Worm (Caenorhabditis elegans) whole organism, L4 larva: Measurements from ENCODE around the gene unc-39.

Experiments used
- F26F4.8 ChIP-seq: fragments of 200-800 bp; sonication (Bioruptor generic); conservative IDR thresholded peaks from 2 replicates; pipeline ENCODE4 v1.3.6; 2022; ENCODE audit warnings: missing genetic modification characterization, missing compliant biosample characterization
- ZK337.2 ChIP-seq: fragments of 200-800 bp; sonication (Bioruptor generic); IDR thresholded peaks from 2 replicates; pipeline ENCODE4 v1.3.6; 2022; ENCODE audit warnings: missing genetic modification reagents, missing genetic modification characterization, missing compliant biosample characterization
- aha-1 ChIP-seq: fragments of 150-350 bp; peaks from one replicate; lab custom pipeline; 2014; ENCODE audit warnings: missing biosample characterization, missing genetic modification characterization
- aly-2 ChIP-seq: sonication (generic microtip); optimal IDR thresholded peaks from 2 replicates; lab custom pipeline; 2018; ENCODE audit warnings: missing biosample characterization, missing genetic modification characterization
- ceh-20 ChIP-seq: fragments of 200-800 bp; sonication (Bioruptor generic); IDR thresholded peaks from 2 replicates; pipeline ENCODE4 v1.3.6; 2022; ENCODE audit warnings: missing genetic modification reagents, missing genetic modification characterization, missing compliant biosample characterization
- ceh-32 ChIP-seq: sonication (generic microtip); optimal IDR thresholded peaks from 2 replicates; lab custom pipeline; 2016; ENCODE audit warnings: mild to moderate bottlenecking, missing genetic modification characterization, missing compliant biosample characterization; ENCODE audit not compliant: poor library complexity
- cey-2 ChIP-seq: sonication (generic microtip); optimal IDR thresholded peaks from 3 replicates; lab custom pipeline; 2017; ENCODE audit warnings: missing genetic modification characterization, mild to moderate bottlenecking, missing compliant biosample characterization, antibody characterized with exemption, borderline replicate concordance; ENCODE audit not compliant: insufficient read depth
- daf-16 ChIP-seq, 3 experiments: sonication (generic microtip); optimal IDR thresholded peaks; 2 replicates each; lab custom pipeline; 2016 to 2017; ENCODE audit warnings: missing genetic modification characterization in 3 of 3, missing genetic modification reagents in 3 of 3, mild to moderate bottlenecking in 2 of 3, missing compliant biosample characterization in 2 of 3, missing biosample characterization in 1 of 3, moderate library complexity in 1 of 3
- daf-19 ChIP-seq: fragments of 200-800 bp; sonication (Bioruptor generic); conservative IDR thresholded peaks from 2 replicates; pipeline ENCODE4 v1.3.6; 2022; ENCODE audit warnings: missing genetic modification characterization, missing compliant biosample characterization
- dmd-6 ChIP-seq: fragments of 200-800 bp; sonication (Bioruptor generic); IDR thresholded peaks from 2 replicates; pipeline ENCODE4 v1.3.6; 2022; ENCODE audit warnings: missing genetic modification reagents, missing genetic modification characterization, missing compliant biosample characterization
- dmd-8 ChIP-seq: fragments of 200-800 bp; sonication (Bioruptor generic); IDR thresholded peaks from 2 replicates; pipeline ENCODE4 v1.3.6; 2022; ENCODE audit warnings: missing genetic modification characterization, missing compliant biosample characterization
- dmd-9 ChIP-seq: fragments of 200-800 bp; sonication (Bioruptor generic); IDR thresholded peaks from 2 replicates; pipeline ENCODE4 v1.3.6; 2022; ENCODE audit warnings: missing genetic modification reagents, missing genetic modification characterization, missing compliant biosample characterization
- fos-1 ChIP-seq: fragments of 150-350 bp; optimal IDR thresholded peaks from 2 replicates; lab custom pipeline; 2014; ENCODE audit warnings: missing biosample characterization, missing genetic modification characterization
- hlh-11 ChIP-seq: fragments of 200-800 bp; sonication (Bioruptor generic); optimal IDR thresholded peaks from 2 replicates; lab custom pipeline; 2018; ENCODE audit warnings: mild to moderate bottlenecking, missing genetic modification characterization, missing compliant biosample characterization
- hlh-30 ChIP-seq: sonication (generic microtip); optimal IDR thresholded peaks from 2 replicates; lab custom pipeline; 2017; ENCODE audit warnings: antibody characterized with exemption, mild to moderate bottlenecking, missing genetic modification characterization, missing compliant biosample characterization; ENCODE audit not compliant: insufficient read depth
- lim-7 ChIP-seq: fragments of 200-800 bp; sonication (Bioruptor generic); IDR thresholded peaks from 2 replicates; pipeline ENCODE4 v1.3.6; 2022; ENCODE audit warnings: missing genetic modification characterization, missing compliant biosample characterization
- lin-39 ChIP-seq: fragments of 150-350 bp; optimal IDR thresholded peaks from 2 replicates; lab custom pipeline; 2014; ENCODE audit warnings: missing biosample characterization, missing genetic modification reagents, missing genetic modification characterization
- mdl-1 ChIP-seq, 2 experiments: fragments of 150-350 bp in 1 of 2; sonication (generic microtip) in 1 of 2; optimal IDR thresholded peaks; 2 replicates each; lab custom pipeline; 2014 to 2017; ENCODE audit warnings: missing biosample characterization in 2 of 2, missing genetic modification characterization in 2 of 2
- mxl-2 ChIP-seq: fragments of 200-800 bp; sonication (Bioruptor generic); conservative IDR thresholded peaks from 2 replicates; pipeline ENCODE4 v1.3.6; 2022; ENCODE audit warnings: missing genetic modification reagents, missing genetic modification characterization, missing compliant biosample characterization
- mxl-3 ChIP-seq: fragments of 200-800 bp; sonication (Bioruptor generic); optimal IDR thresholded peaks from 2 replicates; lab custom pipeline; 2018; ENCODE audit warnings: mild to moderate bottlenecking, missing genetic modification characterization, missing compliant biosample characterization
- nhr-10 ChIP-seq: fragments of 150-350 bp; optimal IDR thresholded peaks from 2 replicates; lab custom pipeline; 2014; ENCODE audit warnings: missing biosample characterization, missing genetic modification characterization
- nhr-102 ChIP-seq: sonication (generic microtip); optimal IDR thresholded peaks from 2 replicates; lab custom pipeline; 2016; ENCODE audit warnings: mild to moderate bottlenecking, missing genetic modification characterization, moderate library complexity, missing compliant biosample characterization
- nhr-11 ChIP-seq: fragments of 150-350 bp; optimal IDR thresholded peaks from 2 replicates; lab custom pipeline; 2014; ENCODE audit warnings: missing biosample characterization, missing genetic modification characterization
- nhr-28 ChIP-seq: fragments of 150-350 bp; optimal IDR thresholded peaks from 2 replicates; lab custom pipeline; 2014; ENCODE audit warnings: missing biosample characterization, missing genetic modification characterization
- nhr-41 ChIP-seq: fragments of 200-800 bp; sonication (Bioruptor generic); IDR thresholded peaks from 2 replicates; pipeline ENCODE4 v1.3.6; 2022; ENCODE audit warnings: missing genetic modification reagents, missing genetic modification characterization, missing compliant biosample characterization
- nhr-42 ChIP-seq: fragments of 200-800 bp; sonication (Bioruptor generic); IDR thresholded peaks from 2 replicates; pipeline ENCODE4 v1.3.6; 2022; ENCODE audit warnings: missing genetic modification characterization, missing compliant biosample characterization
- nhr-77 ChIP-seq: fragments of 150-350 bp; optimal IDR thresholded peaks from 2 replicates; lab custom pipeline; 2014; ENCODE audit warnings: missing biosample characterization, missing genetic modification characterization
- pha-4 ChIP-seq, 2 experiments: fragments of 150-350 bp in 1 of 2; fragments of 200-800 bp in 1 of 2; sonication (Bioruptor generic) in 1 of 2; IDR thresholded peaks in 1 of 2; optimal IDR thresholded peaks in 1 of 2; 2 replicates each; pipeline versions ENCODE4 v1.3.6 to Lab custom; 2014 to 2022; ENCODE audit warnings: missing genetic modification characterization in 2 of 2, missing genetic modification reagents in 2 of 2, missing biosample characterization in 1 of 2, missing compliant biosample characterization in 1 of 2
- pqm-1 ChIP-seq: sonication (generic microtip); optimal IDR thresholded peaks from 2 replicates; lab custom pipeline; 2017; ENCODE audit warnings: missing biosample characterization, missing genetic modification characterization
- set-16 ChIP-seq: fragments of 200-800 bp; sonication (Bioruptor generic); IDR thresholded peaks from 2 replicates; pipeline ENCODE4 v1.3.6; 2022; ENCODE audit warnings: missing genetic modification reagents, missing genetic modification characterization, missing compliant biosample characterization
- spr-3 ChIP-seq: fragments of 200-800 bp; sonication (Bioruptor generic); optimal IDR thresholded peaks from 2 replicates; lab custom pipeline; 2018; ENCODE audit warnings: mild to moderate bottlenecking, missing genetic modification characterization, missing compliant biosample characterization
- unc-62 ChIP-seq, 3 experiments: fragments of 150-350 bp in 1 of 3; sonication (generic microtip); optimal IDR thresholded peaks in 2 of 3; peaks in 1 of 3; 1 replicate in 1 of 3; 2 replicates in 2 of 3; lab custom pipeline; 2014 to 2017; ENCODE audit warnings: missing biosample characterization in 3 of 3, missing genetic modification characterization in 3 of 3, missing genetic modification reagents in 3 of 3, missing genotype in 1 of 3
- vab-7 ChIP-seq: fragments of 200-800 bp; sonication (Bioruptor generic); IDR thresholded peaks from 2 replicates; pipeline ENCODE4 v1.3.6; 2022; ENCODE audit warnings: missing genetic modification reagents, missing genetic modification characterization, missing compliant biosample characterization
- zfp-3 ChIP-seq: fragments of 200-800 bp; sonication (Bioruptor generic); conservative IDR thresholded peaks from 2 replicates; pipeline ENCODE4 v1.3.6; 2022; ENCODE audit warnings: missing genetic modification reagents, missing genetic modification characterization, missing compliant biosample characterization
- zip-2 ChIP-seq: fragments of 150-350 bp; optimal IDR thresholded peaks from 2 replicates; lab custom pipeline; 2014; ENCODE audit warnings: missing biosample characterization, missing genetic modification characterization
- ztf-7 ChIP-seq: fragments of 150-350 bp; optimal IDR thresholded peaks from 2 replicates; lab custom pipeline; 2014; ENCODE audit warnings: missing biosample characterization, missing genetic modification characterization

The unc-39 gene

DNA sequence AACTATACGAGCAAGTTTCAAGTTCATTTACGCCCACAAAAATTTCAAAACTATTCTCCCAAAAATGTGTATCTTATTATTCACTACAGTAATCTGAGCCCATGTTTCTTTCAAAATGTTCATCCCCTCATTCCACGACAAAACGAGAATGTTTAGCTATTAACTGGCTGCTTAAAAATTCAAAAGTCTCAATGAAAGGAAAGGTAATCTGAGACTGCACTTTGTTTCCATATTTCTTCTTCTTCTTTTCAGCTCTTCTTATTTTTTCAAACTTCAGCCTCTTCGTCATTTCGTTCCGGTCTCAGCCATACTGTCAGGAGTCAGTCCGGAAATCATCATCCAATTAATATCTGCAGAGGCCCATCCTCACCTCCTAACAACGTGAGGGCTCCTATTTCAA is at the start of gene unc-39:
Gene unc-39 (plus strand): TSS at position 301 of the 400 bp plus-strand sequence.
- TF ChIP-seq daf-19 (GFP tag; lab: Robert Waterston, UW) (no peak), ztf-7 (no peak), fos-1 (tag; lab: Kevin White, UChicago) (no peak), nhr-77 (tag; lab: Kevin White, UChicago) (no peak), nhr-11 (tag; lab: Kevin White, UChicago) (no peak), dmd-9 (GFP tag; lab: Robert Waterston, UW) (no peak), nhr-102 (tag; lab: Kevin White, UChicago) (no peak), spr-3 (no peak), cey-2 (tag; lab: Kevin White, UChicago) (no peak), ceh-32 (tag; lab: Kevin White, UChicago) (no peak), ceh-20 (no peak), nhr-10 (tag; lab: Kevin White, UChicago) (no peak), lin-39 (tag; lab: Kevin White, UChicago) (no peak), mxl-2 (GFP tag; lab: Robert Waterston, UW) (no peak), aly-2 (tag; lab: Kevin White, UChicago) (no peak), hlh-11 (tag; lab: Kevin White, UChicago) (no peak)

- TF ChIP-seq pha-4 (GFP tag; IDR thresholded peaks at IDR 0.05; lab: Robert Waterston, UW) (peak; percentile 90; the same call in 1 of the 2 replicates), pha-4 (tag; optimal IDR thresholded peaks at IDR 0.05; lab: Kevin White, UChicago) (no peak), ZK337.2 (GFP tag; lab: Robert Waterston, UW) (no peak), unc-62 (GFP tag; optimal IDR thresholded peaks at IDR 0.05 in 1 of 2; lab: Kevin White, UChicago) (peak in 1 of 2 experiments; percentile 96), unc-62 (tag; optimal IDR thresholded peaks at IDR 0.05; lab: Kevin White, UChicago) (no peak), lim-7 (GFP tag; lab: Robert Waterston, UW) (peak; percentile 32; the same call in 1 of the 2 replicates), nhr-41 (0 out of 2 replicates have a peak, but pooled peaks have one; percentile 6), nhr-28 (tag; lab: Kevin White, UChicago) (peak; percentile 76), vab-7 (GFP tag; lab: Robert Waterston, UW) (0 out of 2 replicates have a peak, but pooled peaks have one; percentile 17), hlh-30 (tag; lab: Kevin White, UChicago) (peak; percentile 45), aha-1 (peak; percentile 76), nhr-42 (GFP tag; lab: Robert Waterston, UW) (no peak), mxl-3 (GFP tag; lab: Kevin White, UChicago) (peak; percentile 13), dmd-8 (no peak), nhr-77 (tag; lab: Kevin White, UChicago) (peak; percentile 20), pqm-1 (tag; lab: Kevin White, UChicago) (peak; percentile 83), F26F4.8 (GFP tag; lab: Robert Waterston, UW) (0 out of 2 replicates have a peak, but pooled peaks have one; percentile 3), zfp-3 (GFP tag; lab: Robert Waterston, UW) (no peak), dmd-9 (GFP tag; lab: Robert Waterston, UW) (0 out of 2 replicates have a peak, but pooled peaks have one; percentile 33), dmd-6 (GFP tag; lab: Robert Waterston, UW) (peak; percentile 44), set-16 (GFP tag; lab: Robert Waterston, UW) (peak; percentile 99), mdl-1 (tag; optimal IDR thresholded peaks at IDR 0.05; lab: Kevin White, UChicago) (peak in 1 of 2 experiments; percentile 53), daf-16 (GFP tag; optimal IDR thresholded peaks at IDR 0.05; lab: Kevin White, UChicago) (no peak), daf-16 (tag; optimal IDR thresholded peaks at IDR 0.05; lab: Kevin White, UChicago) (peak; percentile 99), zip-2 (tag; lab: Kevin White, UChicago) (no peak)
- TF ChIP-seq, all 104 proteins: peak for 17
Observed at ce11 chrV:14324502-14325467, 48.1 kb upstream of the unc-39 start, which contains the start of the genes F47B8.4 and F47B8.18. Gene F47B8.4, minus strand, starts transcription at chrV:14324673. Gene F47B8.18, minus strand, starts transcription at chrV:14325464.
